Fruit fly (Drosophila melanogaster) whole organism, embryonic: ENCODE measurements around the gene CG32767.
A peak's percentile ranks its signal among the peaks of the same experiment; 100 is the strongest.

Source experiments
- Awh ChIP-seq: fragments of 200-800 bp; sonication (Bioruptor generic); IDR thresholded peaks from 2 replicates; pipeline ENCODE4, ENCODE4 v1.3.6; 2022; ENCODE audit warnings: missing biosample characterization, missing genetic modification characterization
- BEAF-32 ChIP-seq: fragments of 200-800 bp; sonication (Bioruptor generic); optimal IDR thresholded peaks from 3 replicates; lab custom pipeline; 2017; ENCODE audit warnings: missing biosample characterization, missing genetic modification characterization, mild to moderate bottlenecking, moderate library complexity, missing genetic modification reagents
- CG10431 ChIP-seq: fragments of 200-800 bp; sonication (Bioruptor generic); optimal IDR thresholded peaks from 3 replicates; lab custom pipeline; 2018; ENCODE audit warnings: missing biosample characterization, mild to moderate bottlenecking, missing genetic modification characterization
- CG10654 ChIP-seq: fragments of 200-800 bp; sonication (Bioruptor generic); optimal IDR thresholded peaks from 2 replicates; lab custom pipeline; 2016; ENCODE audit warnings: missing biosample characterization, missing genetic modification characterization
- CG13775 ChIP-seq: fragments of 200-800 bp; sonication (Bioruptor generic); optimal IDR thresholded peaks from 3 replicates; lab custom pipeline; 2017; ENCODE audit warnings: missing biosample characterization, mild to moderate bottlenecking, missing genetic modification characterization
- CG17328 ChIP-seq: fragments of 200-800 bp; sonication (Bioruptor generic); IDR thresholded peaks from 2 replicates; pipeline ENCODE4 v1.3.6; 2022; ENCODE audit warnings: missing biosample characterization, missing genetic modification characterization
- CG1792 ChIP-seq: fragments of 200-800 bp; sonication (Bioruptor generic); optimal IDR thresholded peaks from 2 replicates; lab custom pipeline; 2016; ENCODE audit warnings: missing biosample characterization, missing genetic modification characterization
- CG31365 ChIP-seq: fragments of 200-800 bp; sonication (Bioruptor generic); optimal IDR thresholded peaks from 2 replicates; lab custom pipeline; 2018; ENCODE audit warnings: missing biosample characterization, mild to moderate bottlenecking, missing genetic modification characterization
- CG31441 ChIP-seq: fragments of 200-800 bp; sonication (Bioruptor generic); IDR thresholded peaks from 2 replicates; pipeline ENCODE4 v1.3.6; 2022; ENCODE audit warnings: missing biosample characterization, missing genetic modification characterization
- CG33213 ChIP-seq: fragments of 200-800 bp; sonication (Bioruptor generic); optimal IDR thresholded peaks from 3 replicates; lab custom pipeline; 2016; ENCODE audit warnings: missing biosample characterization, missing genetic modification characterization
- CG33557 ChIP-seq: fragments of 200-800 bp; sonication (Bioruptor generic); optimal IDR thresholded peaks from 2 replicates; lab custom pipeline; 2019; ENCODE audit warnings: missing biosample characterization, mild to moderate bottlenecking, missing genetic modification characterization, moderate library complexity
- CG3726 ChIP-seq: fragments of 200-800 bp; sonication (Bioruptor generic); IDR thresholded peaks from 3 replicates; pipeline ENCODE4, ENCODE4 v1.3.6; 2022; ENCODE audit warnings: missing biosample characterization, missing genetic modification characterization
- CG4360 ChIP-seq: fragments of 200-800 bp; sonication (Bioruptor generic); IDR thresholded peaks from 2 replicates; pipeline ENCODE4 v1.3.6; 2022; ENCODE audit warnings: missing biosample characterization, missing genetic modification characterization
- CG7271 ChIP-seq: fragments of 200-800 bp; sonication (Bioruptor generic); optimal IDR thresholded peaks from 2 replicates; lab custom pipeline; 2018; ENCODE audit warnings: missing biosample characterization, mild to moderate bottlenecking, missing genetic modification characterization, moderate library complexity
- CG8281 ChIP-seq: fragments of 200-800 bp; sonication (Bioruptor generic); optimal IDR thresholded peaks from 2 replicates; lab custom pipeline; 2018; ENCODE audit warnings: missing biosample characterization, mild to moderate bottlenecking, missing genetic modification characterization, moderate library complexity
- CG9437 ChIP-seq: fragments of 200-800 bp; sonication (Bioruptor generic); optimal IDR thresholded peaks from 2 replicates; lab custom pipeline; 2018; ENCODE audit warnings: missing biosample characterization, mild to moderate bottlenecking, missing genetic modification characterization
- E2f2 ChIP-seq: fragments of 200-800 bp; sonication (Bioruptor generic); IDR thresholded peaks from 2 replicates; pipeline ENCODE4 v1.3.6; 2022; ENCODE audit warnings: missing biosample characterization, missing genetic modification characterization
- H2.0 ChIP-seq: fragments of 200-800 bp; sonication (Bioruptor generic); IDR thresholded peaks from 2 replicates; pipeline ENCODE4 v1.3.6; 2022; ENCODE audit warnings: missing biosample characterization, missing genetic modification characterization
- HmgD ChIP-seq: fragments of 200-800 bp; sonication (Bioruptor generic); optimal IDR thresholded peaks from 3 replicates; lab custom pipeline; 2016; ENCODE audit warnings: missing biosample characterization, missing genetic modification characterization
- Nf-YA ChIP-seq: fragments of 200-800 bp; sonication (Bioruptor generic); IDR thresholded peaks from 2 replicates; pipeline ENCODE4 v1.3.6; 2022; ENCODE audit warnings: missing biosample characterization, missing genetic modification characterization
- Sin3A ChIP-seq: fragments of >200 bp; optimal IDR thresholded peaks from 2 replicates; lab custom pipeline; 2018
- Sox102F ChIP-seq: fragments of 200-800 bp; sonication (Bioruptor generic); optimal IDR thresholded peaks from 2 replicates; lab custom pipeline; 2018; ENCODE audit warnings: missing biosample characterization, mild to moderate bottlenecking, missing genetic modification characterization, moderate library complexity
- Spps ChIP-seq: fragments of 200-800 bp; sonication (Bioruptor generic); optimal IDR thresholded peaks from 2 replicates; lab custom pipeline; 2018; ENCODE audit warnings: missing biosample characterization, mild to moderate bottlenecking, missing genetic modification characterization
- Sry-β ChIP-seq: fragments of 200-800 bp; sonication (Bioruptor generic); optimal IDR thresholded peaks from 2 replicates; lab custom pipeline; 2018; ENCODE audit warnings: missing biosample characterization, mild to moderate bottlenecking, missing genetic modification characterization, moderate library complexity
- bbx ChIP-seq: fragments of 200-800 bp; sonication (Bioruptor generic); IDR thresholded peaks from 2 replicates; pipeline ENCODE4 v1.3.6; 2022; ENCODE audit warnings: missing biosample characterization, missing genetic modification characterization; ENCODE audit not compliant: partially characterized antibody
- bsh ChIP-seq, 2 experiments: fragments of 200-800 bp; sonication (Bioruptor generic); optimal IDR thresholded peaks; 2 replicates each; lab custom pipeline; 2017 to 2018; ENCODE audit warnings: mild to moderate bottlenecking in 2 of 2, missing biosample characterization in 2 of 2, missing genetic modification characterization in 2 of 2, moderate library complexity in 1 of 2
- cg ChIP-seq: fragments of 200-800 bp; sonication (Bioruptor generic); optimal IDR thresholded peaks from 3 replicates; lab custom pipeline; 2019; ENCODE audit warnings: missing biosample characterization, mild to moderate bottlenecking, missing genetic modification characterization, moderate library complexity
- corto ChIP-seq: fragments of 200-800 bp; sonication (Bioruptor generic); optimal IDR thresholded peaks from 2 replicates; lab custom pipeline; 2016; ENCODE audit warnings: missing biosample characterization, mild to moderate bottlenecking, missing genetic modification characterization, moderate library complexity
- gcm ChIP-seq: fragments of 200-800 bp; sonication (Bioruptor generic); optimal IDR thresholded peaks from 2 replicates; lab custom pipeline; 2019; ENCODE audit warnings: missing biosample characterization, mild to moderate bottlenecking, missing genetic modification characterization, moderate library complexity
- jumu ChIP-seq: fragments of 200-800 bp; sonication (Bioruptor generic); optimal IDR thresholded peaks from 3 replicates; lab custom pipeline; 2016; ENCODE audit warnings: missing biosample characterization, missing genetic modification characterization
- lbe ChIP-seq: fragments of 200-800 bp; sonication (Bioruptor generic); optimal IDR thresholded peaks from 2 replicates; lab custom pipeline; 2016; ENCODE audit warnings: missing biosample characterization, mild to moderate bottlenecking, missing genetic modification characterization
- lola ChIP-seq, 3 experiments: fragments of >200 bp in 2 of 3; fragments of 200-800 bp in 1 of 3; sonication (Bioruptor generic) in 1 of 3; optimal IDR thresholded peaks; 2 replicates each; lab custom pipeline; 2017 to 2019; ENCODE audit warnings: missing biosample characterization in 3 of 3, missing genetic modification characterization in 3 of 3, mild to moderate bottlenecking in 1 of 3, moderate library complexity in 1 of 3
- nerfin-1 ChIP-seq: fragments of 200-800 bp; sonication (Bioruptor generic); optimal IDR thresholded peaks from 3 replicates; lab custom pipeline; 2019; ENCODE audit warnings: missing biosample characterization, mild to moderate bottlenecking, missing genetic modification characterization, moderate library complexity
- nerfin-2 ChIP-seq: fragments of 200-800 bp; sonication (Bioruptor generic); IDR thresholded peaks from 2 replicates; pipeline ENCODE4 v1.3.6; 2022; ENCODE audit warnings: missing biosample characterization, missing genetic modification characterization; ENCODE audit not compliant: partially characterized antibody
- org-1 ChIP-seq: fragments of 200-800 bp; sonication (Bioruptor generic); optimal IDR thresholded peaks from 2 replicates; lab custom pipeline; 2017; ENCODE audit warnings: missing biosample characterization, missing genetic modification characterization
- pan ChIP-seq, 4 experiments: fragments of >200 bp in 3 of 4; fragments of 200-800 bp in 1 of 4; sonication (Bioruptor generic) in 1 of 4; optimal IDR thresholded peaks in 3 of 4; IDR thresholded peaks in 1 of 4; 2 replicates each; pipeline versions ENCODE4 v1.3.6 to Lab custom; 2017 to 2022; ENCODE audit warnings: missing biosample characterization in 2 of 4, missing genetic modification characterization in 2 of 4, mixed read lengths in 1 of 4
- phol ChIP-seq: fragments of 200-800 bp; sonication (Bioruptor generic); optimal IDR thresholded peaks from 3 replicates; lab custom pipeline; 2018; ENCODE audit warnings: missing biosample characterization, mild to moderate bottlenecking, missing genetic modification characterization, moderate library complexity
- pnt ChIP-seq: fragments of 200-800 bp; sonication (Bioruptor generic); optimal IDR thresholded peaks from 3 replicates; lab custom pipeline; 2016; ENCODE audit warnings: missing biosample characterization, missing genetic modification characterization
- rib ChIP-seq: fragments of 200-800 bp; sonication (Bioruptor generic); IDR thresholded peaks from 2 replicates; pipeline ENCODE4 v1.3.6; 2022; ENCODE audit warnings: missing biosample characterization, missing genetic modification characterization
- seq ChIP-seq: fragments of 200-800 bp; sonication (Bioruptor generic); IDR thresholded peaks from 2 replicates; pipeline ENCODE4 v1.3.6; 2022; ENCODE audit warnings: missing biosample characterization, missing genetic modification characterization
- sug ChIP-seq: fragments of 200-800 bp; optimal IDR thresholded peaks from 2 replicates; lab custom pipeline; 2019; ENCODE audit warnings: missing biosample characterization, mild to moderate bottlenecking, missing genetic modification characterization, moderate library complexity
- tgo ChIP-seq: fragments of 200-800 bp; sonication (Bioruptor generic); IDR thresholded peaks from 3 replicates; pipeline ENCODE4 v1.3.6; 2022; ENCODE audit warnings: missing biosample characterization, missing genetic modification characterization
- wdn ChIP-seq: fragments of 200-800 bp; sonication (Bioruptor generic); IDR thresholded peaks from 2 replicates; pipeline ENCODE4 v1.3.6; 2022; ENCODE audit warnings: missing biosample characterization, missing genetic modification characterization
- z ChIP-seq: fragments of 200-800 bp; sonication (Bioruptor generic); IDR thresholded peaks from 3 replicates; pipeline ENCODE4 v1.3.6; 2022; ENCODE audit warnings: missing biosample characterization, missing genetic modification characterization
- zen ChIP-seq: fragments of 200-800 bp; sonication (Bioruptor generic); optimal IDR thresholded peaks from 3 replicates; lab custom pipeline; 2018; ENCODE audit warnings: missing biosample characterization, mild to moderate bottlenecking, missing genetic modification characterization, moderate library complexity

CG32767 gene

dm6 chrX:5044433-5045110, 40.0 kb downstream of the CG32767 start:
- no peak for TF ChIP-seq Awh
- 0 out of 2 replicates have a peak, but pooled peaks have one; percentile 7 for TF ChIP-seq bbx (GFP tag; lab: Robert Waterston, UW)
- TF ChIP-seq lbe: peak; percentile 1
- peak; percentile 30 for TF ChIP-seq cg (GFP tag; lab: Kevin White, UChicago)
- TF ChIP-seq zen (tag; lab: Kevin White, UChicago): peak; percentile 4
- TF ChIP-seq bsh (GFP tag; optimal IDR thresholded peaks at IDR 0.05; lab: Kevin White, UChicago): peak in 1 of 2 experiments; percentile 51
- TF ChIP-seq corto (GFP tag; lab: Kevin White, UChicago): peak; percentile 8
- peak; percentile 96 for TF ChIP-seq CG4360 (GFP tag; lab: Robert Waterston, UW)
- TF ChIP-seq org-1 (GFP tag; lab: Kevin White, UChicago): no peak
- TF ChIP-seq, all 482 proteins: peak for 7

dm6 chrX:5041525-5042454, 42.8 kb downstream of the CG32767 start:
- TF ChIP-seq nerfin-1 (tag; lab: Kevin White, UChicago) (no peak), z (GFP tag; lab: Robert Waterston, UW) (no peak), E2f2 (peak; percentile 56), CG13775 (GFP tag; lab: Kevin White, UChicago) (peak; percentile 36), CG8281 (peak; percentile 16), CG31365 (tag; lab: Kevin White, UChicago) (no peak), HmgD (no peak), seq (peak; percentile 77), nerfin-2 (GFP tag; lab: Robert Waterston, UW) (no peak), CG7271 (tag; lab: Kevin White, UChicago) (no peak), Sox102F (GFP tag; lab: Kevin White, UChicago) (peak; percentile 68), Nf-YA (GFP tag; lab: Robert Waterston, UW) (peak; percentile 70), BEAF-32 (GFP tag; lab: Kevin White, UChicago) (no peak), sug (tag; lab: Kevin White, UChicago) (peak; percentile 33), CG17328 (GFP tag; lab: Robert Waterston, UW) (peak; percentile 43; the same call in 1 of the 2 replicates), pan (optimal IDR thresholded peaks at IDR 0.05; lab: Kevin White, UChicago) (no peak), pan (GFP tag; optimal IDR thresholded peaks at IDR 0.05 in 1 of 2, IDR thresholded peaks at IDR 0.05 in 1 of 2) (peak in 1 of 2 experiments; percentile 87), Sry-β (GFP tag; lab: Kevin White, UChicago) (no peak), H2.0 (GFP tag; lab: Robert Waterston, UW) (peak; percentile 81), CG1792 (no peak), jumu (GFP tag; lab: Kevin White, UChicago) (peak; percentile 2), CG9437 (no peak), pnt (GFP tag; lab: Kevin White, UChicago) (peak; percentile 11), CG31441 (GFP tag; lab: Robert Waterston, UW) (peak; percentile 51), gcm (GFP tag; lab: Kevin White, UChicago) (no peak), wdn (GFP tag; lab: Robert Waterston, UW) (no peak; the same call in 1 of the 2 replicates), lola (GFP tag; optimal IDR thresholded peaks at IDR 0.05; lab: Kevin White, UChicago) (no peak), rib (GFP tag; lab: Robert Waterston, UW) (peak; percentile 64), CG33557 (GFP tag; lab: Kevin White, UChicago) (no peak), CG3726 (0 out of 3 replicates have a peak, but pooled peaks have one; percentile 69), Spps (peak; percentile 9), Sin3A (no peak), tgo (GFP tag; lab: Robert Waterston, UW) (peak; percentile 87), CG10654 (GFP tag; lab: Kevin White, UChicago) (peak; percentile 18), phol (peak; percentile 42), CG33213 (GFP tag; lab: Kevin White, UChicago) (no peak), CG10431 (GFP tag; lab: Kevin White, UChicago) (no peak)
